Worm (Caenorhabditis elegans): ENCODE data around the gene tag-281.

Gene tag-281

DNA sequence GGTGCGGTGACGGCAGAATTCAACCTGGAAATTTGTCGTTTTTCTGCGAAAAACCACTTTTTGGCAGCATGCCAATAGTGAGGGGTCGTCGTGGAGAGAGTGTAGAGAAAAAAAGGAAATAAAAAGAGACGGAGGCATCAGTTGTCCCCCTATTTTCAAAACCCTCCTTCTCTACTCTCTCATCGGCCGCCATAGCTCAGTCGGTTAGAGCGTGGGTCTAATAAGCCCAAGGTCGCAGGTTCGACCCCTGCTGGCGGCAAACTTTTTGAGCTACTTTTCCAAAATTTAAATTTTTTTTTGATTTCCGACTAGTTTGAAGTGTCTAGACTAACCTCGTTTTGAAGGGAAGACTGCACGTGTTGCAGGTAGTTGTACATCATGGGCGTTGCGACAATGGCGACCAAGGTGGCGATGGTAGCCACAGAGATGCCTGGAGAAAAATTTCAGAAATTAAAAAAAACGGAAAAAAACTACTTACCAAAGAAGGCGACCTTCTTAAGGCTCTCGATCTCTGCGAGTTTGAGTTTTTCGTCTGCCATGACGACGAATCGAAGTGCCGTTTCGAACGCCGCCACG is 35.1 kb downstream of the tag-281 start, which contains the start of gene col-85 (continued):
- peak; percentile 94 for TF ChIP-seq pat-9 (tag; optimal IDR thresholded peaks at IDR 0.05)
- peak; percentile 91 for TF ChIP-seq hlh-15 (tag; optimal IDR thresholded peaks at IDR 0.05)
- TF ChIP-seq ceh-6 (GFP tag; optimal IDR thresholded peaks at IDR 0.05): peak; percentile 91
- peak; percentile 89 for TF ChIP-seq pag-3 (tag; optimal IDR thresholded peaks at IDR 0.05; ENCODE audit: borderline replicate concordance)
- TF ChIP-seq C38D4.7 (GFP tag; optimal IDR thresholded peaks at IDR 0.05): peak; percentile 90
- TF ChIP-seq ceh-22 (tag; optimal IDR thresholded peaks at IDR 0.05): no peak
- TF ChIP-seq C08G9.2 (tag; optimal IDR thresholded peaks at IDR 0.05): peak; percentile 87
- TF ChIP-seq elt-2 (tag; optimal IDR thresholded peaks at IDR 0.05): peak; percentile 96
- TF ChIP-seq eyg-1 (tag; optimal IDR thresholded peaks at IDR 0.05): peak; percentile 68
- peak; percentile 95 for TF ChIP-seq K02D7.2 (tag; optimal IDR thresholded peaks at IDR 0.05)
- peak; percentile 94 for TF ChIP-seq pha-2 (tag; optimal IDR thresholded peaks at IDR 0.05)
- peak; percentile 85 for TF ChIP-seq nhr-232 (tag; optimal IDR thresholded peaks at IDR 0.05)
- TF ChIP-seq ceh-9 (tag; optimal IDR thresholded peaks at IDR 0.05): peak; percentile 93
- TF ChIP-seq ceh-18 (tag; optimal IDR thresholded peaks at IDR 0.05): peak; percentile 86
- peak; percentile 84 for TF ChIP-seq unc-86 (tag; optimal IDR thresholded peaks at IDR 0.05)
- TF ChIP-seq fax-1 (tag; optimal IDR thresholded peaks at IDR 0.05): peak; percentile 88
- TF ChIP-seq hlh-13 (GFP tag; optimal IDR thresholded peaks at IDR 0.05): peak; percentile 94
- TF ChIP-seq ref-2 (tag; optimal IDR thresholded peaks at IDR 0.05): peak; percentile 89
- peak; percentile 93 for TF ChIP-seq syd-9 (tag; optimal IDR thresholded peaks at IDR 0.05)
- TF ChIP-seq npax-4 (tag; optimal IDR thresholded peaks at IDR 0.05): peak; percentile 88

DNA sequence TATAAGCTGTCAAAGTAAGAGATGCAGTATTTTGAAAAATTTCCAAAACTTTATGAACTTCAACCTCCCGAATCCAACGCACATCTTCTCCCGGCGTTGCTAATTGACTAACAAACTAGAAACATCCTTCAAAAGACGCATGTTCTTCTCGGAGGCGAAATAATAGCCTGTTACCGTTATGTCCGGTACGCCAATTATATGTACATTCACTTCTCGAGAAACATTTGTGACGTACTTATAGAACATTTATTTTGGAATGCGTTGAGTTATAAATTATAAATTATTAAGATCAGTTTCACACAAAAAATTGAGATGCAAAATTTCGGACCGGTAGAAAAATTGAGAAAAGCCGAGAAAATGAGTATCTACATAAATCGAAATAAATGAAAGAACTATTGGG is 37.4 kb downstream of the tag-281 start, which contains the start of gene T21B4.3:
Gene T21B4.3, minus strand, starts transcription at position 101 of the 400 bp plus-strand sequence.
- TF ChIP-seq ceh-22 (tag; optimal IDR thresholded peaks at IDR 0.05) (no peak), ama-1 (optimal IDR thresholded peaks at IDR 0.05) (no peak), hlh-30 (tag; optimal IDR thresholded peaks at IDR 0.05; ENCODE audit: insufficient read depth) (no peak), elt-4 (tag; optimal IDR thresholded peaks at IDR 0.05) (no peak), ceh-6 (GFP tag; optimal IDR thresholded peaks at IDR 0.05) (no peak), ceh-24 (tag; optimal IDR thresholded peaks at IDR 0.05) (no peak), hlh-13 (GFP tag; optimal IDR thresholded peaks at IDR 0.05) (no peak), sox-4 (tag; optimal IDR thresholded peaks at IDR 0.05) (no peak), ceh-31 (tag; optimal IDR thresholded peaks at IDR 0.05) (no peak), ceh-2 (tag; optimal IDR thresholded peaks at IDR 0.05) (no peak), npax-4 (tag; optimal IDR thresholded peaks at IDR 0.05) (no peak), hlh-8 (tag; optimal IDR thresholded peaks at IDR 0.05) (no peak), zip-5 (tag; optimal IDR thresholded peaks at IDR 0.05) (no peak), dve-1 (tag; optimal IDR thresholded peaks at IDR 0.05) (no peak), Y22D7AL.16 (tag; optimal IDR thresholded peaks at IDR 0.05) (no peak), dmd-4 (tag; optimal IDR thresholded peaks at IDR 0.05; ENCODE audit: borderline replicate concordance) (no peak), pat-9 (tag; optimal IDR thresholded peaks at IDR 0.05) (no peak), eyg-1 (tag; optimal IDR thresholded peaks at IDR 0.05) (no peak), pha-2 (tag; optimal IDR thresholded peaks at IDR 0.05) (no peak)

DNA sequence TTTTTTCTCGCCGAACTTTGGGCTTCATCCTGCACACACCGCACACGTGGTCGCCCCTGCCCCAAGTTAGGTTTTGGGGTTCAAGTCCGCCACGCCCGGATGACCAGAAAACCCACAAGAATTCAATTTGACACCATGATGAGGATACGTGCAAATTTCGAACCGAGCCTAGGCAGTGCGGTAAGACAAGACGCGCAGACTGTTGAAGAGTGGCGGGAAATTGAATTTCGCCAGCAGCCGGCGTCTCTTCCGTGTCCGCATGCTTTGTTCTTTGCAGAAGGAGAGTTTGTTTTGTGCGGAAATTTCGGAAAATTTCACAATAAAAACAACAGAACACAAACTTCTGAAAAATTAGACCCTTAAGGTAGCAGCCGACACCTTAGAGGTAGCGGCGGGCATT is 40.4 kb downstream of the tag-281 start:
- no peak for TF ChIP-seq hlh-15 (tag; optimal IDR thresholded peaks at IDR 0.05)
- peak; percentile 92 for TF ChIP-seq unc-42 (tag; optimal IDR thresholded peaks at IDR 0.05)
- no peak for TF ChIP-seq dve-1 (tag; optimal IDR thresholded peaks at IDR 0.05)
- TF ChIP-seq tbx-7 (tag; optimal IDR thresholded peaks at IDR 0.05): no peak
- no peak for TF ChIP-seq K02D7.2 (tag; optimal IDR thresholded peaks at IDR 0.05)

DNA sequence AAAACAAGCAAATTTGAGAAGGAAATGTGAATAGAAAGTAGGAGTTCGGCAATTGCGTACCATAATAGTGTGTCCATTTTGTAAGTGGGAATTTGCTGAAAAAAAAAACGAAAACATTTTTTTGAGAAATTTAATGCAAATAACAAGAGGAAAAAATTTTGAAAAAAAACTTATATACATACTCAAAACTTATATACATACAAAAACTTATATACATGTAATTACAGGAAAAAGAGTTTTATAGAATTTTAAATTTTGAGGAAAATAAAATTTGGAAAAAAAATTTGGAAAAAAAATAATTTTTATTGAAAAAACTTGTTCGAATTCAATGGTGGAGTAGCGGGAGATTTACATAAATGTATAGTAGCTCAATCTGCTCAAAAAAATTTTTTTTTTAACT is 43.2 kb downstream of the tag-281 start, which contains the start of gene ador-1:
Gene ador-1, minus strand, starts transcription at position 101 of the 400 bp plus-strand sequence.
- TF ChIP-seq lin-11 (tag; optimal IDR thresholded peaks at IDR 0.05) (no peak), ceh-45 (GFP tag; IDR thresholded peaks at IDR 0.05) (no peak), hlh-6 (tag; optimal IDR thresholded peaks at IDR 0.05) (no peak), dve-1 (tag; optimal IDR thresholded peaks at IDR 0.05) (no peak), pqm-1 (tag; optimal IDR thresholded peaks at IDR 0.05) (no peak), ceh-2 (tag; optimal IDR thresholded peaks at IDR 0.05) (no peak), ceh-9 (tag; optimal IDR thresholded peaks at IDR 0.05) (no peak), gmeb-2 (tag; optimal IDR thresholded peaks at IDR 0.05) (no peak)

Data from whole organism, late embryonic.